Fruit fly (Drosophila melanogaster) whole organism, embryonic: Measurements from ENCODE around the gene CHES-1-like.

Experiments
- C15 ChIP-seq: fragments of 200-800 bp; sonication (Bioruptor generic); IDR thresholded peaks from 3 replicates; pipeline ENCODE4 v1.3.6; 2022; ENCODE audit warnings: missing biosample characterization, missing genetic modification characterization
- CG10366 ChIP-seq: fragments of 200-800 bp; sonication (Bioruptor generic); IDR thresholded peaks from 2 replicates; pipeline ENCODE4 v1.3.6; 2022; ENCODE audit warnings: missing biosample characterization, missing genetic modification characterization
- CG14965 ChIP-seq: fragments of 200-800 bp; sonication (Bioruptor generic); optimal IDR thresholded peaks from 2 replicates; lab custom pipeline; 2016; ENCODE audit warnings: missing biosample characterization, missing genetic modification characterization, borderline replicate concordance
- CG15073 ChIP-seq: fragments of 200-800 bp; sonication (Bioruptor generic); optimal IDR thresholded peaks from 2 replicates; lab custom pipeline; 2016; ENCODE audit warnings: missing biosample characterization, missing genetic modification characterization
- CG17568 ChIP-seq: fragments of 200-800 bp; sonication (Bioruptor generic); optimal IDR thresholded peaks from 2 replicates; lab custom pipeline; 2018; ENCODE audit warnings: missing biosample characterization, mild to moderate bottlenecking, missing genetic modification characterization, moderate library complexity
- CG3407 ChIP-seq: fragments of 200-800 bp; sonication (Bioruptor generic); optimal IDR thresholded peaks from 2 replicates; lab custom pipeline; 2018; ENCODE audit warnings: missing biosample characterization, mild to moderate bottlenecking, missing genetic modification characterization
- CG3847 ChIP-seq: fragments of 200-800 bp; sonication (Bioruptor generic); IDR thresholded peaks from 2 replicates; pipeline ENCODE4 v1.3.6; 2022; ENCODE audit warnings: missing biosample characterization, missing genetic modification characterization
- CG4282 ChIP-seq: fragments of 200-800 bp; sonication (Bioruptor generic); optimal IDR thresholded peaks from 2 replicates; lab custom pipeline; 2016; ENCODE audit warnings: missing biosample characterization, missing genetic modification characterization
- CG5953 ChIP-seq: fragments of 200-800 bp; sonication (Bioruptor generic); IDR thresholded peaks from 2 replicates; pipeline ENCODE4 v1.3.6; 2022; ENCODE audit warnings: missing biosample characterization, missing genetic modification characterization
- CG6175 ChIP-seq: fragments of 200-800 bp; sonication (Bioruptor generic); IDR thresholded peaks from 3 replicates; pipeline ENCODE4 v1.3.6; 2022; ENCODE audit warnings: missing biosample characterization, missing genetic modification characterization
- CG7556 ChIP-seq: fragments of 200-800 bp; sonication (Bioruptor generic); optimal IDR thresholded peaks from 2 replicates; lab custom pipeline; 2017; ENCODE audit warnings: missing biosample characterization, mild to moderate bottlenecking, missing genetic modification characterization
- CG9932 ChIP-seq: fragments of 200-800 bp; sonication (Bioruptor generic); IDR thresholded peaks from 2 replicates; pipeline ENCODE4 v1.3.6; 2022; ENCODE audit warnings: missing biosample characterization, missing genetic modification characterization
- Deaf1 ChIP-seq: fragments of 200-800 bp; optimal IDR thresholded peaks from 3 replicates; lab custom pipeline; 2019; ENCODE audit warnings: missing biosample characterization, mild to moderate bottlenecking, missing genetic modification characterization, moderate library complexity
- Fer2 ChIP-seq: fragments of 200-800 bp; sonication (Bioruptor generic); optimal IDR thresholded peaks from 2 replicates; lab custom pipeline; 2018; ENCODE audit warnings: missing biosample characterization, mild to moderate bottlenecking, missing genetic modification characterization, moderate library complexity
- HLH54F ChIP-seq: fragments of 200-800 bp; sonication (Bioruptor generic); optimal IDR thresholded peaks from 3 replicates; lab custom pipeline; 2016; ENCODE audit warnings: missing biosample characterization, missing genetic modification characterization
- HmgD ChIP-seq: fragments of 200-800 bp; sonication (Bioruptor generic); optimal IDR thresholded peaks from 3 replicates; lab custom pipeline; 2016; ENCODE audit warnings: missing biosample characterization, missing genetic modification characterization
- Hmr ChIP-seq: fragments of 200-800 bp; sonication (Bioruptor generic); optimal IDR thresholded peaks from 3 replicates; lab custom pipeline; 2017; ENCODE audit warnings: mild to moderate bottlenecking, missing biosample characterization, missing genetic modification reagents, missing genetic modification characterization
- Hr78 ChIP-seq, 2 experiments: fragments of 200-800 bp in 1 of 2; fragments of >200 bp in 1 of 2; sonication (Bioruptor generic) in 1 of 2; optimal IDR thresholded peaks; 2 replicates each; lab custom pipeline; 2017 to 2019; ENCODE audit warnings: missing biosample characterization in 2 of 2, missing genetic modification characterization in 2 of 2, mild to moderate bottlenecking in 1 of 2, moderate library complexity in 1 of 2
- Lhr ChIP-seq: fragments of 200-800 bp; sonication (Bioruptor generic); optimal IDR thresholded peaks from 3 replicates; lab custom pipeline; 2017; ENCODE audit warnings: mild to moderate bottlenecking, missing biosample characterization, missing genetic modification reagents, missing genetic modification characterization
- Meics ChIP-seq: fragments of 200-800 bp; sonication (Bioruptor generic); optimal IDR thresholded peaks from 2 replicates; lab custom pipeline; 2017; ENCODE audit warnings: missing biosample characterization, mild to moderate bottlenecking, missing genetic modification characterization
- Mrtf ChIP-seq: fragments of 200-800 bp; sonication (Bioruptor generic); IDR thresholded peaks from 3 replicates; pipeline ENCODE4 v1.3.6; 2022; ENCODE audit warnings: missing biosample characterization, missing genetic modification characterization
- Myb ChIP-seq: fragments of 200-800 bp; sonication (Bioruptor generic); optimal IDR thresholded peaks from 2 replicates; lab custom pipeline; 2016; ENCODE audit warnings: missing biosample characterization, missing genetic modification characterization
- Nf-YA ChIP-seq: fragments of 200-800 bp; sonication (Bioruptor generic); IDR thresholded peaks from 2 replicates; pipeline ENCODE4 v1.3.6; 2022; ENCODE audit warnings: missing biosample characterization, missing genetic modification characterization
- Sox100B ChIP-seq: fragments of 200-800 bp; sonication (Bioruptor generic); optimal IDR thresholded peaks from 3 replicates; lab custom pipeline; 2018; ENCODE audit warnings: missing biosample characterization, mild to moderate bottlenecking, missing genetic modification characterization
- Spps ChIP-seq: fragments of 200-800 bp; sonication (Bioruptor generic); optimal IDR thresholded peaks from 2 replicates; lab custom pipeline; 2018; ENCODE audit warnings: missing biosample characterization, mild to moderate bottlenecking, missing genetic modification characterization
- Xrp1 ChIP-seq: fragments of 200-800 bp; sonication (Bioruptor generic); IDR thresholded peaks from 2 replicates; pipeline ENCODE4 v1.3.6; 2022; ENCODE audit warnings: missing biosample characterization, missing genetic modification characterization
- aop ChIP-seq: fragments of 200-800 bp; sonication (Bioruptor generic); IDR thresholded peaks from 2 replicates; pipeline ENCODE4 v1.3.6; 2022; ENCODE audit warnings: missing biosample characterization, missing genetic modification characterization
- chinmo ChIP-seq: fragments of 200-800 bp; sonication (Bioruptor generic); IDR thresholded peaks from 4 replicates; pipeline ENCODE4 v1.3.6; 2022; ENCODE audit warnings: missing biosample characterization, missing genetic modification characterization; ENCODE audit not compliant: partially characterized antibody
- disco-r ChIP-seq: fragments of 200-800 bp; sonication (Bioruptor generic); optimal IDR thresholded peaks from 2 replicates; lab custom pipeline; 2016; ENCODE audit warnings: missing biosample characterization, missing genetic modification characterization
- exex ChIP-seq: fragments of 200-800 bp; sonication (Bioruptor generic); optimal IDR thresholded peaks from 4 replicates; lab custom pipeline; 2018; ENCODE audit warnings: missing biosample characterization, mild to moderate bottlenecking, missing genetic modification characterization, moderate library complexity
- fd102C ChIP-seq: fragments of 200-800 bp; sonication (Bioruptor generic); optimal IDR thresholded peaks from 2 replicates; lab custom pipeline; 2018; ENCODE audit warnings: missing biosample characterization, mild to moderate bottlenecking, missing genetic modification characterization, moderate library complexity
- fd96Cb ChIP-seq: fragments of 200-800 bp; sonication (Bioruptor generic); optimal IDR thresholded peaks from 2 replicates; lab custom pipeline; 2018; ENCODE audit warnings: missing biosample characterization, mild to moderate bottlenecking, missing genetic modification characterization, moderate library complexity
- gem ChIP-seq: fragments of 200-800 bp; sonication (Bioruptor generic); optimal IDR thresholded peaks from 2 replicates; lab custom pipeline; 2019; ENCODE audit warnings: missing biosample characterization, mild to moderate bottlenecking, missing genetic modification characterization, moderate library complexity
- gsb-n ChIP-seq: fragments of 200-800 bp; sonication (Bioruptor generic); optimal IDR thresholded peaks from 3 replicates; lab custom pipeline; 2018; ENCODE audit warnings: missing biosample characterization, mild to moderate bottlenecking, missing genetic modification characterization
- h ChIP-seq: fragments of >200 bp; optimal IDR thresholded peaks from 2 replicates; lab custom pipeline; 2017
- jumu ChIP-seq: fragments of 200-800 bp; sonication (Bioruptor generic); optimal IDR thresholded peaks from 3 replicates; lab custom pipeline; 2016; ENCODE audit warnings: missing biosample characterization, missing genetic modification characterization
- nau ChIP-seq: fragments of 200-800 bp; sonication (Bioruptor generic); optimal IDR thresholded peaks from 3 replicates; lab custom pipeline; 2017; ENCODE audit warnings: missing biosample characterization, mild to moderate bottlenecking, missing genetic modification characterization, missing genetic modification reagents
- onecut ChIP-seq: fragments of 200-800 bp; sonication (Bioruptor generic); IDR thresholded peaks from 2 replicates; pipeline ENCODE4 v1.3.6; 2022; ENCODE audit warnings: missing biosample characterization, missing genetic modification characterization
- peb ChIP-seq: fragments of 200-800 bp; sonication (Bioruptor generic); IDR thresholded peaks from 2 replicates; pipeline ENCODE4 v1.3.6; 2022; ENCODE audit warnings: missing biosample characterization, missing genetic modification characterization
- pfk ChIP-seq: fragments of 200-800 bp; sonication (Bioruptor generic); optimal IDR thresholded peaks from 2 replicates; lab custom pipeline; 2018; ENCODE audit warnings: missing biosample characterization, mild to moderate bottlenecking, missing genetic modification characterization, moderate library complexity
- sc ChIP-seq, 3 experiments: fragments of >200 bp in 2 of 3; fragments of 200-800 bp in 1 of 3; sonication (Bioruptor generic) in 1 of 3; optimal IDR thresholded peaks; 2 replicates in 2 of 3; 3 replicates in 1 of 3; lab custom pipeline; 2017; ENCODE audit warnings: mild to moderate bottlenecking in 1 of 3, missing biosample characterization in 1 of 3, missing genetic modification characterization in 1 of 3, missing genetic modification reagents in 1 of 3
- seq ChIP-seq: fragments of 200-800 bp; sonication (Bioruptor generic); IDR thresholded peaks from 2 replicates; pipeline ENCODE4 v1.3.6; 2022; ENCODE audit warnings: missing biosample characterization, missing genetic modification characterization
- shn ChIP-seq: fragments of 200-800 bp; sonication (Bioruptor generic); optimal IDR thresholded peaks from 3 replicates; lab custom pipeline; 2016; ENCODE audit warnings: missing biosample characterization, missing genetic modification characterization
- sob ChIP-seq: fragments of 200-800 bp; sonication (Bioruptor generic); IDR thresholded peaks from 2 replicates; pipeline ENCODE4 v1.3.6; 2022; ENCODE audit warnings: missing biosample characterization, missing genetic modification characterization
- trem ChIP-seq: fragments of 200-800 bp; optimal IDR thresholded peaks from 3 replicates; lab custom pipeline; 2019; ENCODE audit warnings: missing biosample characterization, mild to moderate bottlenecking, missing genetic modification characterization, moderate library complexity
- trh ChIP-seq: fragments of 200-800 bp; sonication (Bioruptor generic); optimal IDR thresholded peaks from 2 replicates; lab custom pipeline; 2016; ENCODE audit warnings: missing biosample characterization, missing genetic modification characterization
- usp ChIP-seq: fragments of >200 bp; optimal IDR thresholded peaks from 2 replicates; lab custom pipeline; 2017; ENCODE audit warnings: missing biosample characterization, missing genetic modification characterization
- vvl ChIP-seq: fragments of 200-800 bp; sonication (Bioruptor generic); IDR thresholded peaks from 2 replicates; pipeline ENCODE4 v1.3.6; 2022; ENCODE audit warnings: missing biosample characterization, missing genetic modification characterization
- wdn ChIP-seq: fragments of 200-800 bp; sonication (Bioruptor generic); IDR thresholded peaks from 2 replicates; pipeline ENCODE4 v1.3.6; 2022; ENCODE audit warnings: missing biosample characterization, missing genetic modification characterization
- z ChIP-seq: fragments of 200-800 bp; sonication (Bioruptor generic); IDR thresholded peaks from 3 replicates; pipeline ENCODE4 v1.3.6; 2022; ENCODE audit warnings: missing biosample characterization, missing genetic modification characterization
- zen2 ChIP-seq: fragments of 200-800 bp; sonication (Bioruptor generic); IDR thresholded peaks from 3 replicates; pipeline ENCODE4 v1.3.6; 2022; ENCODE audit warnings: missing biosample characterization, missing genetic modification characterization; ENCODE audit not compliant: partially characterized antibody

The CHES-1-like gene

dm6 chrX:7692740-7693064 lies 16.5 kb downstream of the CHES-1-like start (continued):
- TF ChIP-seq Deaf1 (tag; lab: Kevin White, UChicago) (peak; percentile 28), CG15073 (no peak), exex (tag; lab: Kevin White, UChicago) (no peak), aop (GFP tag; lab: Robert Waterston, UW) (no peak), C15 (GFP tag; lab: Robert Waterston, UW) (0 out of 3 replicates have a peak, but pooled peaks have one; percentile 28), wdn (no peak), gem (tag; lab: Kevin White, UChicago) (peak; percentile 82), fd102C (GFP tag; lab: Kevin White, UChicago) (no peak), seq (GFP tag; lab: Robert Waterston, UW) (peak; percentile 57; the same call in 1 of the 2 replicates), shn (GFP tag; lab: Kevin White, UChicago) (peak; percentile 36), CG10366 (GFP tag; lab: Robert Waterston, UW) (peak; percentile 73), CG7556 (GFP tag; lab: Kevin White, UChicago) (peak; percentile 44), onecut (GFP tag; lab: Robert Waterston, UW) (peak; percentile 51), Sox100B (GFP tag; lab: Kevin White, UChicago) (peak; percentile 41), chinmo (GFP tag; lab: Robert Waterston, UW) (no peak), CG14965 (GFP tag; lab: Kevin White, UChicago) (peak; percentile 15), nau (GFP tag; lab: Kevin White, UChicago) (peak; percentile 19), Spps (tag; lab: Kevin White, UChicago) (peak; percentile 14), Hmr (GFP tag; lab: Kevin White, UChicago) (peak; percentile 80), CG6175 (GFP tag; lab: Robert Waterston, UW) (0 out of 3 replicates have a peak, but pooled peaks have one; percentile 42), peb (peak; percentile 49; the same call in 1 of the 2 replicates), Meics (GFP tag; lab: Kevin White, UChicago) (peak; percentile 77), CG9932 (GFP tag; lab: Robert Waterston, UW) (peak; percentile 85), CG4282 (GFP tag; lab: Kevin White, UChicago) (no peak), Myb (peak; percentile 59), CG5953 (GFP tag; lab: Robert Waterston, UW) (peak; percentile 79), CG3407 (GFP tag; lab: Kevin White, UChicago) (peak; percentile 55), Fer2 (tag; lab: Kevin White, UChicago) (no peak), vvl (GFP tag; lab: Robert Waterston, UW) (peak; percentile 90), pfk (no peak), Mrtf (GFP tag; lab: Robert Waterston, UW) (peak; percentile 53; the same call in 1 of the 3 replicates), h (no peak), Xrp1 (peak; percentile 81), Hr78 (GFP tag; optimal IDR thresholded peaks at IDR 0.05; lab: Kevin White, UChicago) (peak in 1 of 2 experiments; percentile 36), Nf-YA (GFP tag; lab: Robert Waterston, UW) (peak; percentile 50), jumu (GFP tag; lab: Kevin White, UChicago) (peak; percentile 62), zen2 (no peak), HmgD (no peak), trh (GFP tag; lab: Kevin White, UChicago) (no peak), fd96Cb (peak; percentile 59), trem (tag; lab: Kevin White, UChicago) (peak; percentile 31), sob (GFP tag; lab: Robert Waterston, UW) (peak; percentile 71), Lhr (GFP tag; lab: Kevin White, UChicago) (no peak), HLH54F (GFP tag; lab: Kevin White, UChicago) (peak; percentile 65), sc (optimal IDR thresholded peaks at IDR 0.05; lab: Kevin White, UChicago) (no peak), sc (GFP tag; optimal IDR thresholded peaks at IDR 0.05; lab: Kevin White, UChicago) (peak; percentile 17), gsb-n (tag; lab: Kevin White, UChicago) (peak; percentile 64), CG17568 (GFP tag; lab: Kevin White, UChicago) (peak; percentile 28), z (GFP tag; lab: Robert Waterston, UW) (0 out of 3 replicates have a peak, but pooled peaks have one; percentile 6), disco-r (GFP tag; lab: Kevin White, UChicago) (peak; percentile 47), usp (no peak), CG3847 (GFP tag; lab: Robert Waterston, UW) (peak; percentile 71)
